Worm (Caenorhabditis elegans) whole organism, L1 larva: ENCODE measurements around the gene nex-2.

Experiments used
- egl-13 ChIP-seq: sonication (generic microtip); optimal IDR thresholded peaks from 2 replicates; lab custom pipeline; 2016; ENCODE audit warnings: missing genotype, missing genetic modification reagents, missing genetic modification characterization, missing compliant biosample characterization
- fkh-10 ChIP-seq: sonication (generic microtip); optimal IDR thresholded peaks from 2 replicates; lab custom pipeline; 2017; ENCODE audit warnings: missing biosample characterization, missing genetic modification reagents, missing genetic modification characterization

DNA sequence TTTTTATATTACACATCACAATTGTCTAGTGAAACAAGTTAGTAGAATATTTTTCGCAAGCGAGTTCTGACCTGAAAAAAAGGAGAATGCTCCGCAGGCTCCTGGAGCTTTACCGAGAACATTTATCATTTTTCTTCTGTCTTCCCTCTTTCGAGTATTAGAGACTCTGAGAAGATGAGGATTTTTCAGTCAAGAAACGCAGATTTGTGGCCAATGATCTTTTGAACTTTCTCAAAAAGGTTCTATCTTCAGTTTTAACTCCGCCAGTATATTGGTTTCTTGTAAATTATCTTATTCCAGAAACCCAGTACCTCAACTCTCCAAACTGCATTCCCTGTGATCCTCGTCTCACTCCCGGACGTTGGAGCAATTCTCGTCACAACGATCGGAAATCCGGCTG, 44.6 kb downstream of the nex-2 start, which contains the start of gene K10G9.2:
- TF ChIP-seq egl-13 = no peak
- no peak for TF ChIP-seq fkh-10
